Worm (Caenorhabditis elegans): ENCODE measurements around the gene R09D1.14.

ce11 chrII:9477567-9477966, 18.2 kb upstream of the R09D1.14 start, which contains the start of gene chil-27:
- TF ChIP-seq ama-1 (optimal IDR thresholded peaks at IDR 0.05) = no peak
- no peak for TF ChIP-seq unc-55 (GFP tag; optimal IDR thresholded peaks at IDR 0.05)
- no peak for TF ChIP-seq K09A11.1 (tag; optimal IDR thresholded peaks at IDR 0.05; ENCODE audit: insufficient read depth)
- TF ChIP-seq odd-2 (tag; optimal IDR thresholded peaks at IDR 0.05) = no peak
- no peak for TF ChIP-seq fkh-10 (GFP tag; optimal IDR thresholded peaks at IDR 0.05)
- no peak for TF ChIP-seq pha-4 (tag; optimal IDR thresholded peaks at IDR 0.05)
- no peak for TF ChIP-seq elt-2 (tag; optimal IDR thresholded peaks at IDR 0.05)
- TF ChIP-seq dmd-4 (tag; optimal IDR thresholded peaks at IDR 0.05; ENCODE audit: borderline replicate concordance) = no peak
- no peak for TF ChIP-seq unc-42 (tag; optimal IDR thresholded peaks at IDR 0.05)
- TF ChIP-seq tbx-7 (tag; optimal IDR thresholded peaks at IDR 0.05) = no peak
- TF ChIP-seq fax-1 (tag; optimal IDR thresholded peaks at IDR 0.05) = no peak
- TF ChIP-seq ceh-18 (tag; optimal IDR thresholded peaks at IDR 0.05) = no peak
- TF ChIP-seq lin-11 (tag; optimal IDR thresholded peaks at IDR 0.05) = no peak
